Worm (Caenorhabditis elegans) whole organism, mixed stage, embryonic: ENCODE measurements around the gene Y43F8B.12.

Source experiments
- M03D4.4 ChIP-seq: sonication (generic microtip); optimal IDR thresholded peaks from 2 replicates; lab custom pipeline; 2017; ENCODE audit warnings: mild to moderate bottlenecking, missing genetic modification characterization, missing compliant biosample characterization
- bed-3 ChIP-seq: fragments of 200-800 bp; sonication (Bioruptor generic); optimal IDR thresholded peaks from 3 replicates; lab custom pipeline; 2018; ENCODE audit warnings: mild to moderate bottlenecking, missing genetic modification characterization, moderate library complexity, missing compliant biosample characterization
- blmp-1 ChIP-seq: fragments of 150-350 bp; optimal IDR thresholded peaks from 2 replicates; lab custom pipeline; 2014; ENCODE audit warnings: missing biosample characterization, missing genetic modification characterization
- ceh-43 ChIP-seq: fragments of 200-800 bp; sonication (Bioruptor generic); optimal IDR thresholded peaks from 2 replicates; lab custom pipeline; 2018; ENCODE audit warnings: mild to moderate bottlenecking, missing genetic modification characterization, moderate library complexity, missing compliant biosample characterization
- ceh-83 ChIP-seq: fragments of 200-800 bp; sonication (Bioruptor generic); optimal IDR thresholded peaks from 2 replicates; lab custom pipeline; 2018; ENCODE audit warnings: mild to moderate bottlenecking, missing genetic modification characterization, missing compliant biosample characterization
- ces-1 ChIP-seq: fragments of 150-350 bp; optimal IDR thresholded peaks from 2 replicates; lab custom pipeline; 2014; ENCODE audit warnings: missing biosample characterization, missing genetic modification reagents, missing genetic modification characterization
- cnd-1 ChIP-seq: fragments of 200-800 bp; sonication (Bioruptor generic); optimal IDR thresholded peaks from 2 replicates; lab custom pipeline; 2018; ENCODE audit warnings: mild to moderate bottlenecking, missing genetic modification characterization, missing compliant biosample characterization
- drap-1 ChIP-seq: fragments of 200-800 bp; sonication (Bioruptor generic); optimal IDR thresholded peaks from 3 replicates; lab custom pipeline; 2018; ENCODE audit warnings: mild to moderate bottlenecking, missing genetic modification characterization, missing compliant biosample characterization
- elt-1 ChIP-seq: sonication (generic microtip); optimal IDR thresholded peaks from 2 replicates; lab custom pipeline; 2017; ENCODE audit warnings: missing genetic modification characterization, mild to moderate bottlenecking, missing compliant biosample characterization, antibody characterized with exemption, moderate library complexity, borderline replicate concordance; ENCODE audit not compliant: insufficient read depth
- elt-3 ChIP-seq: fragments of 150-350 bp; optimal IDR thresholded peaks from 2 replicates; lab custom pipeline; 2014; ENCODE audit warnings: missing biosample characterization, missing genetic modification characterization
- flh-1 ChIP-seq: fragments of 200-800 bp; sonication (Bioruptor generic); optimal IDR thresholded peaks from 2 replicates; lab custom pipeline; 2018; ENCODE audit warnings: mild to moderate bottlenecking, missing genetic modification characterization, moderate library complexity, missing compliant biosample characterization
- hlh-1 ChIP-seq: fragments of 150-350 bp; optimal IDR thresholded peaks from 2 replicates; lab custom pipeline; 2014; ENCODE audit warnings: missing biosample characterization, missing genetic modification reagents, missing genetic modification characterization
- lin-32 ChIP-seq: fragments of 200-800 bp; sonication (Bioruptor generic); optimal IDR thresholded peaks from 2 replicates; lab custom pipeline; 2018; ENCODE audit warnings: mild to moderate bottlenecking, missing genetic modification characterization, missing compliant biosample characterization
- lsy-2 ChIP-seq: fragments of 150-350 bp; optimal IDR thresholded peaks from 2 replicates; lab custom pipeline; 2014; ENCODE audit warnings: missing biosample characterization, missing genetic modification characterization
- mab-5 ChIP-seq: fragments of 150-350 bp; optimal IDR thresholded peaks from 2 replicates; lab custom pipeline; 2014; ENCODE audit warnings: missing biosample characterization, missing genetic modification characterization
- mep-1 ChIP-seq: fragments of 150-350 bp; optimal IDR thresholded peaks from 2 replicates; lab custom pipeline; 2017; ENCODE audit warnings: missing biosample characterization, missing genetic modification reagents, missing genetic modification characterization, inconsistent platforms
- mls-2 ChIP-seq: sonication (generic microtip); optimal IDR thresholded peaks from 2 replicates; lab custom pipeline; 2016; ENCODE audit warnings: mild to moderate bottlenecking, missing genetic modification characterization, moderate library complexity, missing compliant biosample characterization
- nhr-12 ChIP-seq: fragments of 150-350 bp; optimal IDR thresholded peaks from 2 replicates; lab custom pipeline; 2014; ENCODE audit warnings: missing biosample characterization, missing genetic modification characterization
- nhr-2 ChIP-seq: fragments of 150-350 bp; optimal IDR thresholded peaks from 2 replicates; lab custom pipeline; 2014; ENCODE audit warnings: missing biosample characterization, missing genetic modification characterization
- nhr-237 ChIP-seq: fragments of 150-350 bp; optimal IDR thresholded peaks from 2 replicates; lab custom pipeline; 2014; ENCODE audit warnings: missing biosample characterization, missing genetic modification characterization
- nhr-28 ChIP-seq: fragments of 150-350 bp; optimal IDR thresholded peaks from 2 replicates; lab custom pipeline; 2014; ENCODE audit warnings: missing biosample characterization, missing genetic modification characterization
- pha-4 ChIP-seq: fragments of 150-350 bp; optimal IDR thresholded peaks from 2 replicates; lab custom pipeline; 2018; ENCODE audit warnings: missing biosample characterization, missing genetic modification reagents, missing genetic modification characterization
- sem-2 ChIP-seq: fragments of 200-800 bp; sonication (Bioruptor generic); optimal IDR thresholded peaks from 2 replicates; lab custom pipeline; 2018; ENCODE audit warnings: mild to moderate bottlenecking, missing genetic modification characterization, missing compliant biosample characterization
- snpc-4 ChIP-seq: fragments of 150-350 bp; optimal IDR thresholded peaks from 2 replicates; lab custom pipeline; 2014; ENCODE audit warnings: missing biosample characterization, missing genetic modification characterization
- sptf-1 ChIP-seq: sonication (generic microtip); optimal IDR thresholded peaks from 2 replicates; lab custom pipeline; 2017; ENCODE audit warnings: mild to moderate bottlenecking, missing genetic modification characterization, moderate library complexity, missing compliant biosample characterization
- tbx-8 ChIP-seq: fragments of 200-800 bp; sonication (Bioruptor generic); optimal IDR thresholded peaks from 2 replicates; lab custom pipeline; 2018; ENCODE audit warnings: mild to moderate bottlenecking, missing genetic modification characterization, moderate library complexity, missing compliant biosample characterization
- unc-39 ChIP-seq: fragments of 150-350 bp; optimal IDR thresholded peaks from 2 replicates; lab custom pipeline; 2014; ENCODE audit warnings: missing biosample characterization, missing genetic modification characterization
- unc-62 ChIP-seq: fragments of 150-350 bp; optimal IDR thresholded peaks from 2 replicates; lab custom pipeline; 2014; ENCODE audit warnings: missing biosample characterization, missing genetic modification reagents, missing genetic modification characterization
- zip-8 ChIP-seq: fragments of 150-350 bp; optimal IDR thresholded peaks from 2 replicates; lab custom pipeline; 2014; ENCODE audit warnings: missing biosample characterization, missing genetic modification characterization
- ztf-11 ChIP-seq: fragments of 150-350 bp; optimal IDR thresholded peaks from 2 replicates; lab custom pipeline; 2014; ENCODE audit warnings: missing biosample characterization, missing genetic modification characterization

Y43F8B.12 gene

DNA sequence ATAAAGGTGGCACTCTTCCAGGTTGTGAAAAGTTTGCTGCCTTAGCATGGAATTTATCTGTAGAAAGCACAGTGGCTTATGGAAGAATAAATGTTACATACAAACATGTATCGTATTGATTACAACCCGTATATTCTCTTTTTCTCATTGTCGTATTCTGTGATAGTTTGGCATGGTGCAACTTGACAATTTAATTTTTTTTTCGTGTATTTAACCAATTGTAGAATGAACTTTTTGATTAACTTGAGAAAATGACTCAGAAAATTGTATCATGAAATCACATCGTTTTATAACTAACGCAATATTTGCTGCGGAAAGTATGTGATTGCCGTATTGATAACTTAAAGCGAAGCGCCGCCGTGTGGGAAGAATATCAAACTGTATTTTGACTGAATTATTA lies 11.1 kb upstream of the Y43F8B.12 start, which contains the start of gene Y43F8B.24:
Gene Y43F8B.24 (plus strand): TSS at position 301 of the 400 bp plus-strand sequence.
- no peak for TF ChIP-seq unc-39 (tag; lab: Kevin White, UChicago)
- TF ChIP-seq sem-2 (GFP tag; lab: Kevin White, UChicago), result no peak
- no peak for TF ChIP-seq lsy-2 (tag; lab: Kevin White, UChicago)
- no peak for TF ChIP-seq blmp-1 (tag; lab: Kevin White, UChicago)
- TF ChIP-seq ceh-83 (GFP tag; lab: Kevin White, UChicago), result no peak
- no peak for TF ChIP-seq hlh-1 (tag; lab: Kevin White, UChicago)
- no peak for TF ChIP-seq nhr-2
- no peak for TF ChIP-seq mab-5 (tag; lab: Kevin White, UChicago)
- TF ChIP-seq M03D4.4 (tag; lab: Kevin White, UChicago), result no peak
- no peak for TF ChIP-seq elt-3
- TF ChIP-seq sptf-1 (tag; lab: Kevin White, UChicago), result no peak
- no peak for TF ChIP-seq snpc-4

DNA sequence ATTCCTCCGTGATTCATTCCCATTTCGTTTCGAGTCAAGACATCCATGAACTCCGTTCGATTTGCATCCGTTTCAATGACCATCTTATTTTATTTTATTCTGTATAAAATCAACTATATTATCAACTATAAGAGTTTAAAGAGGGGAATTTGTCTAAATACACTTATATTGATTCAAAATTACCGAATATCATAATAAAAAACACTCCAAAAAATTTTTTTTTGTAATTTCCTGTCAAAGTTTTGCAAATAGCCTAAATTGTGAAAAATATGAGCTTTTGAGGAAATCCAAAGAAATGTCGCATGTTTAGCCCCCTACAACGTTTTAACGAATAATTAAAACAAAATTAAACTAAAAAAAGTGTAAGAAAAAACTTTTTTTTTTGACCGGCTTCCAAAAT lies 6.2 kb upstream of the Y43F8B.12 start, which contains the start of gene Y43F8B.15:
Gene Y43F8B.15 (minus strand): TSS at position 101 of the 400 bp plus-strand sequence.
- TF ChIP-seq lsy-2 (tag; lab: Kevin White, UChicago) (no peak), blmp-1 (tag; lab: Kevin White, UChicago) (no peak), mls-2 (tag; lab: Kevin White, UChicago) (no peak), ces-1 (GFP tag; lab: Kevin White, UChicago) (no peak), flh-1 (no peak), elt-1 (tag; lab: Kevin White, UChicago) (no peak), unc-39 (tag; lab: Kevin White, UChicago) (no peak), sptf-1 (tag; lab: Kevin White, UChicago) (no peak), nhr-12 (no peak), pha-4 (tag; lab: Kevin White, UChicago) (no peak), ceh-43 (no peak), ztf-11 (no peak), zip-8 (tag; lab: Kevin White, UChicago) (no peak), mep-1 (tag; lab: Kevin White, UChicago) (no peak), cnd-1 (tag; lab: Kevin White, UChicago) (no peak), snpc-4 (no peak), drap-1 (GFP tag; lab: Kevin White, UChicago) (no peak), tbx-8 (GFP tag; lab: Kevin White, UChicago) (no peak)

DNA sequence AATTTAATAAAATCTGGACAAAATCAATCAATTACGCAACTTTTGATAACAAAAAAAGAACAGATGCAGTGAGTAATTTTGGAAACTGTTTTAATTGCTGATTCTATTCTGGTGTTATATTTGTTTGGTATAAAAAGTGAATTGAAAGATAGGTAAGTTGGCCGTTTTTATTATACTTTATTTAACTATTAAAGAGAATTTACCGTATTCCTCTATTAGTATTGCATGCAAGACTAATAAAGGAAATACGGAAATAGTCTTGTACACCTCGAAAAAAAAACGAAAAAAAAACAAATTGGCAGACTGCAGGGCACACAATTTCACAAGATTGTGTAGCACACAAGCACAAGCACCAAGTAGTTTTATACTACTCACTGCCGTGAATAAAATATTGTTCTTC lies 5.6 kb upstream of the Y43F8B.12 start, which contains the start of gene Y43F8B.25:
Gene Y43F8B.25 (plus strand): TSS at position 301 of the 400 bp plus-strand sequence.
- no peak for TF ChIP-seq lsy-2 (tag; lab: Kevin White, UChicago)
- TF ChIP-seq elt-1 (tag; lab: Kevin White, UChicago), result no peak
- no peak for TF ChIP-seq nhr-28 (tag; lab: Kevin White, UChicago)
- no peak for TF ChIP-seq mab-5 (tag; lab: Kevin White, UChicago)
- no peak for TF ChIP-seq hlh-1 (tag; lab: Kevin White, UChicago)
- TF ChIP-seq sem-2 (GFP tag; lab: Kevin White, UChicago), result no peak
- no peak for TF ChIP-seq snpc-4

DNA sequence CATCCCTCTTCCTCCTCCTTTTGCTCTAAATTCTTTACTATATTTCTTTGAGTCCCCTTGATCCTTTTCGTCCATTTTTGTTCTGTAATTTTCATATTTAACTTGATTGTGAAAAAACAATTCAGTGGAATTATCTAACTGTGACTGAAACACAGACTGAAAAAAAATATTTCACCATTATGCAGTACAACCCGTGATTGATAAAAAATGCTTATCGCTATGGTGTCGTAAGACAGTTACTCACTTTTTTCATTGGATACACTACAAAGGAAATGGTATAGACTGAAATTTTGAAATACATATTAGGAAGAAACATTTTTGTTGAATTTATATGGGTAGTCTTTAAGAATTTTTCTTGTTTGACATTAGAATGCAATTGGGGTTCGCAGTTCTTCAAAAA lies 609 bp upstream of the Y43F8B.12 start, which contains the start of gene Y43F8B.23:
Gene Y43F8B.23 (minus strand): TSS at position 75 of the 400 bp plus-strand sequence.
- no peak for TF ChIP-seq cnd-1 (tag; lab: Kevin White, UChicago)
- TF ChIP-seq hlh-1 (tag; lab: Kevin White, UChicago), result no peak
- TF ChIP-seq lin-32 (GFP tag; lab: Kevin White, UChicago), result no peak
- no peak for TF ChIP-seq elt-1 (tag; lab: Kevin White, UChicago)
- TF ChIP-seq bed-3 (GFP tag; lab: Kevin White, UChicago), result no peak
- no peak for TF ChIP-seq ceh-83 (GFP tag; lab: Kevin White, UChicago)
- TF ChIP-seq zip-8 (tag; lab: Kevin White, UChicago), result no peak
- TF ChIP-seq unc-62, result no peak

DNA sequence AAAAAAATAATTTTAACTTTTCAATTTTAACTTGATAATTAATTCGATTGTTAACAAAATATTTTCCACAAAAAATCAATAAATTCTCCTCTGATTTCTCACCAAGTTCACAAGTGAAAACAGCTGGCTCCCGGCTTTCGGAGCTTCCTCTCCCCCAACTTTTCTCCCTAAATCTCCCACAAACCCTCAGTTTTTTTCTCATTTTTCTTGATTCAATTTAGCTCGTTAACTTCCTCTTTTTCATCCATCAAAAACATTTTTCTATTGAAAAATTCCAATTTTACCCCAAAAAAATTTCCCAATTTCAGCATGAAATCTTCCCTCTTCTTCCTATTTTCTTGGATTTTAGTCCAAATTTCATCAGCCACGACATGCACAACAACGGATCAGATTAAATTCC lies 2.2 kb downstream of the Y43F8B.12 start, which contains the start of gene Y43F8B.11:
Gene Y43F8B.11 (plus strand): TSS at position 301 of the 400 bp plus-strand sequence.
- TF ChIP-seq bed-3 (GFP tag; lab: Kevin White, UChicago), result no peak
- no peak for TF ChIP-seq lsy-2 (tag; lab: Kevin White, UChicago)
- TF ChIP-seq nhr-237 (tag; lab: Kevin White, UChicago), result no peak
- TF ChIP-seq, all 35 proteins: peak for 0
